Fruit fly (Drosophila melanogaster): ENCODE data around the gene Mad.

The Mad gene

dm6 chr2L:3159144-3160000 is at the start of gene Mad, which contains the start of gene gkt:
Mad (minus strand) TSS chr2L:3159643.
gkt (plus strand) TSS chr2L:3159950.
- TF ChIP-seq psq (optimal IDR thresholded peaks at IDR 0.05) = no peak
- no peak for TF ChIP-seq h (optimal IDR thresholded peaks at IDR 0.05)
- TF ChIP-seq Myc (optimal IDR thresholded peaks at IDR 0.05) = no peak
- no peak for TF ChIP-seq Sin3A (optimal IDR thresholded peaks at IDR 0.05)
- TF ChIP-seq ttk (optimal IDR thresholded peaks at IDR 0.05) = no peak
- no peak for TF ChIP-seq insv (optimal IDR thresholded peaks at IDR 0.05)

DNA sequence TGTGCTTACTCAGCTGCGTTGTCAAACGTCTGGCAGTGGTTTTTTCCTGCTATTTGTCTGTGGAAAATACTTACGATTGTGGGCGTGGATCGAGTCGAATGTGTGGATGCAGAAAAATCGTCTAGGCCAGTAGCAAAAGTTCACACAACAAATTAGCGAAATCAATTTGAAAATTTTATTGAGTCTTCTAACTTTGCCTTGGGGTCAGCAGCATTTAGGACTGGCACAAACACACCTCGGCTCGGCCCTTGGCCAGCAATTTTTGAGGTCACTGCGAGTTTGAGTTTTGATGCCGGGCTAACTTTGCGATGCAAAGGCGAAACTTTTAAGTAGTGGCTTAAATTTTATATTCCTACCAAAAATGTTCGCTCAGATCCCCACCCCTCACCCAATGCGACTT is 41.0 kb upstream of the Mad start, which contains the start of gene CG34393:
Gene CG34393 (minus strand): TSS at position 101 of the 400 bp plus-strand sequence.
- TF ChIP-seq h (optimal IDR thresholded peaks at IDR 0.05) (no peak), Myc (optimal IDR thresholded peaks at IDR 0.05) (no peak), ttk (optimal IDR thresholded peaks at IDR 0.05) (no peak), Sin3A (optimal IDR thresholded peaks at IDR 0.05) (no peak), psq (optimal IDR thresholded peaks at IDR 0.05) (no peak), insv (optimal IDR thresholded peaks at IDR 0.05) (no peak)

- TF ChIP-seq Myc (optimal IDR thresholded peaks at IDR 0.05) (no peak), insv (optimal IDR thresholded peaks at IDR 0.05) (no peak), Sin3A (optimal IDR thresholded peaks at IDR 0.05) (no peak), psq (optimal IDR thresholded peaks at IDR 0.05) (no peak), ttk (optimal IDR thresholded peaks at IDR 0.05) (no peak), h (optimal IDR thresholded peaks at IDR 0.05) (no peak)
These were observed 40.1 kb upstream of the Mad start for dm6 chr2L:3199556-3199955.

- TF ChIP-seq h (optimal IDR thresholded peaks at IDR 0.05) (no peak), insv (optimal IDR thresholded peaks at IDR 0.05) (no peak), psq (optimal IDR thresholded peaks at IDR 0.05) (no peak), ttk (optimal IDR thresholded peaks at IDR 0.05) (no peak), Sin3A (optimal IDR thresholded peaks at IDR 0.05) (no peak), Myc (optimal IDR thresholded peaks at IDR 0.05) (no peak)
These were observed 29.4 kb upstream of the Mad start for dm6 chr2L:3188875-3189274.

- TF ChIP-seq ttk (optimal IDR thresholded peaks at IDR 0.05) (no peak), Myc (optimal IDR thresholded peaks at IDR 0.05) (no peak), h (optimal IDR thresholded peaks at IDR 0.05) (no peak), Sin3A (optimal IDR thresholded peaks at IDR 0.05) (no peak), psq (optimal IDR thresholded peaks at IDR 0.05) (no peak), insv (optimal IDR thresholded peaks at IDR 0.05) (no peak)
These were observed 23.8 kb upstream of the Mad start for dm6 chr2L:3183205-3183604.

DNA sequence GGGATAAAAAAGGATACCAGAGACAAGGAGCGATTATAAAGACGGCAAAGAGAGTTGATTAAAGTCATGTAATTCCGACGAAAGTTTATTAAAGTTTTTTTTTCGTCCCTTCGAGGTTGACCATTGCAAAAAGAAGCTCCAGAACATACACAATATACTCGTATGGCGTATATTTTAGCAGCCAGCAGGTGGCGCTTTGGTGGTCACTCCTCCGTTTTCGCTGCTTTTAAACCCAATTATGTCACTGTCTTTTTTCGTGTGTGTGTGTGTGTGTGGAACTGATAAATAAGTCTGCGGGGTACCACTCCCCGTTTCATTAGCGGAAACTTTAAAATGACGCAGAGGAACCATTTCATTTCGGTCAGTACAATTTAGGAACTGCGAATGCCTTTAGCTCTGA is 20.2 kb upstream of the Mad start:
- TF ChIP-seq ttk (optimal IDR thresholded peaks at IDR 0.05) (no peak), Sin3A (optimal IDR thresholded peaks at IDR 0.05) (no peak), insv (optimal IDR thresholded peaks at IDR 0.05) (no peak), Myc (optimal IDR thresholded peaks at IDR 0.05) (no peak), psq (optimal IDR thresholded peaks at IDR 0.05) (no peak), h (optimal IDR thresholded peaks at IDR 0.05) (no peak)

DNA sequence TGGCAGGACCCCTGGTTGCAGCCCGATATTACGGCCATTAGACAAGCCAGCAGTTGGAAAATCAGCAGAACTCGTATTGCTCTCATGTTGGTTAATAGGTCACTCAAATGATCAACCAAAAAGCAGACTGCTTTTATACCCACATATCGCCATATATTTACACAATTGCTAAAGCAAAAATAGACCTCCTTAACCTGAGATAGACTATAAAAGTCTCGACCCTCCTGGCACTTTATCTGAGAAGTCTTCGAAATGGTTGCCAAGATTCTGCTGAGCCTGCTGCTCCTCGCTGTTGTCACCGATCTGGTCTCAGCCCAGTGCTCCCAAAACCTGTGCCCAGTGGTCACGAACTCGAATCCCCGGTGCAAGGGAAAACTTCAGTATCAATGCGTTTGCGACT is 14.3 kb upstream of the Mad start, which contains the start of the genes CG31698 and CG15404:
Gene CG31698 (minus strand): TSS at position 101 of the 400 bp plus-strand sequence.
Gene CG15404 (plus strand): TSS at position 233 of the 400 bp plus-strand sequence.
- no peak for TF ChIP-seq psq (optimal IDR thresholded peaks at IDR 0.05)
- TF ChIP-seq h (optimal IDR thresholded peaks at IDR 0.05) = no peak
- TF ChIP-seq ttk (optimal IDR thresholded peaks at IDR 0.05) = no peak
- TF ChIP-seq Sin3A (optimal IDR thresholded peaks at IDR 0.05) = no peak
- no peak for TF ChIP-seq insv (optimal IDR thresholded peaks at IDR 0.05)
- TF ChIP-seq Myc (optimal IDR thresholded peaks at IDR 0.05) = no peak

dm6 chr2L:3172745-3173271 is 13.4 kb upstream of the Mad start:
- TF ChIP-seq psq (optimal IDR thresholded peaks at IDR 0.05) (no peak), h (optimal IDR thresholded peaks at IDR 0.05) (no peak), insv (optimal IDR thresholded peaks at IDR 0.05) (no peak), ttk (optimal IDR thresholded peaks at IDR 0.05) (no peak), Sin3A (optimal IDR thresholded peaks at IDR 0.05) (no peak), Myc (optimal IDR thresholded peaks at IDR 0.05) (no peak)

- TF ChIP-seq Sin3A (optimal IDR thresholded peaks at IDR 0.05) (no peak), Myc (optimal IDR thresholded peaks at IDR 0.05) (no peak), psq (optimal IDR thresholded peaks at IDR 0.05) (no peak), insv (optimal IDR thresholded peaks at IDR 0.05) (no peak), h (optimal IDR thresholded peaks at IDR 0.05) (no peak), ttk (optimal IDR thresholded peaks at IDR 0.05) (no peak)
These were observed 11.6 kb upstream of the Mad start, which contains the start of gene CG44002 for dm6 chr2L:3170949-3171579. CG44002 (minus strand) TSS chr2L:3171092.

dm6 chr2L:3166710-3167109 is 7.3 kb upstream of the Mad start:
- TF ChIP-seq insv (optimal IDR thresholded peaks at IDR 0.05) (no peak), Myc (optimal IDR thresholded peaks at IDR 0.05) (no peak), ttk (optimal IDR thresholded peaks at IDR 0.05) (no peak), Sin3A (optimal IDR thresholded peaks at IDR 0.05) (no peak), psq (optimal IDR thresholded peaks at IDR 0.05) (no peak)

DNA sequence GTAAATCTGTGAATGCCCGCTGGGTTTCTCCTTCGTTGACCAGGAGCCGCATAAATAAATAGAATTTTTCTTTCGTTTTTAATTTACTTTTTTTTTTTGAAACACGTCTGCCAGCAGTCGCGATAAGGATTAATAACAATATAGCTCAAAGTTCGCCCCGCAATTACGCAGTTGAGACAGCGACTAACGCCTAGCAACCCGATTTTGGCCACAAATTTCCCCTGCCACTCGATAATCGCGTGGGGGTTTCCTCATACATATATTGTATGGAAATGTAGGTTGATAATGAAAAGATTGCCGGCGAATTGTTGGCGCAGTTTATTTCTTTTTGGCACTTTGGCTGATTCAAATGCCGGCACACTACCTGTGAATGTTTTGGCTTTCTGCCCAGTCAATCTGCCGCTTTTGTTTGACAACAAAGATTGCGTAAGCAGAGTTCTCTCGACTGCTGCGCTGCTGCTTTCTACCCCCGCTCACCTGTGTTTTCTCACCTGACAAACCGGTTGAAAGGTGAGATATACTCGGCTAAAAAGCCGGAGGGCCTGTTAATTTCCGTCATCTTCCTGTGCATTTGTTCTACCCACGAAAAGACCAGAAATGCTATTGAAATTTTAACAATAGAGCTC is 5.7 kb upstream of the Mad start:
- TF ChIP-seq h (optimal IDR thresholded peaks at IDR 0.05) (no peak), psq (optimal IDR thresholded peaks at IDR 0.05) (no peak), ttk (optimal IDR thresholded peaks at IDR 0.05) (no peak), Myc (optimal IDR thresholded peaks at IDR 0.05) (no peak), Sin3A (optimal IDR thresholded peaks at IDR 0.05) (no peak), insv (optimal IDR thresholded peaks at IDR 0.05) (no peak)
